Fruit fly (Drosophila melanogaster) whole organism, embryonic: ENCODE data around the gene EMC10.

Experiments
- Ada2b ChIP-seq: fragments of 200-800 bp; sonication (Bioruptor generic); IDR thresholded peaks from 2 replicates; pipeline ENCODE4 v1.3.6; 2022; ENCODE audit warnings: missing biosample characterization, missing genetic modification characterization
- CG10431 ChIP-seq: fragments of 200-800 bp; sonication (Bioruptor generic); optimal IDR thresholded peaks from 3 replicates; lab custom pipeline; 2018; ENCODE audit warnings: missing biosample characterization, mild to moderate bottlenecking, missing genetic modification characterization
- CG10979 ChIP-seq: fragments of 200-800 bp; sonication (Bioruptor generic); optimal IDR thresholded peaks from 2 replicates; lab custom pipeline; 2018; ENCODE audit warnings: missing biosample characterization, mild to moderate bottlenecking, missing genetic modification characterization, moderate library complexity
- CG11085 ChIP-seq: fragments of 200-800 bp; sonication (Bioruptor generic); IDR thresholded peaks from 2 replicates; pipeline ENCODE4 v1.3.6; 2022; ENCODE audit warnings: missing biosample characterization, missing genetic modification characterization
- CG11398 ChIP-seq: fragments of 200-800 bp; sonication (Bioruptor generic); optimal IDR thresholded peaks from 2 replicates; lab custom pipeline; 2016; ENCODE audit warnings: missing biosample characterization, missing genetic modification characterization
- CG11560 ChIP-seq: fragments of 200-800 bp; sonication (Bioruptor generic); IDR thresholded peaks from 3 replicates; pipeline ENCODE4 v1.3.6; 2022; ENCODE audit warnings: missing biosample characterization, missing genetic modification characterization
- CG11723 ChIP-seq: fragments of 200-800 bp; sonication (Bioruptor generic); optimal IDR thresholded peaks from 2 replicates; lab custom pipeline; 2017; ENCODE audit warnings: missing biosample characterization, mild to moderate bottlenecking, missing genetic modification characterization
- CG12391 ChIP-seq: fragments of 200-800 bp; sonication (Bioruptor generic); optimal IDR thresholded peaks from 3 replicates; lab custom pipeline; 2018; ENCODE audit warnings: missing biosample characterization, mild to moderate bottlenecking, missing genetic modification characterization, moderate library complexity
- CG13123 ChIP-seq: fragments of 200-800 bp; sonication (Bioruptor generic); optimal IDR thresholded peaks from 2 replicates; lab custom pipeline; 2016; ENCODE audit warnings: missing biosample characterization, missing genetic modification characterization
- CG14441 ChIP-seq: fragments of 200-800 bp; sonication (Bioruptor generic); IDR thresholded peaks from 2 replicates; pipeline ENCODE4 v1.3.6; 2022; ENCODE audit warnings: missing biosample characterization, missing genetic modification characterization
- CG14667 ChIP-seq: fragments of 200-800 bp; sonication (Bioruptor generic); IDR thresholded peaks from 2 replicates; pipeline ENCODE4 v1.3.6; 2022; ENCODE audit warnings: missing biosample characterization, missing genetic modification characterization
- CG14965 ChIP-seq: fragments of 200-800 bp; sonication (Bioruptor generic); optimal IDR thresholded peaks from 2 replicates; lab custom pipeline; 2016; ENCODE audit warnings: missing biosample characterization, missing genetic modification characterization, borderline replicate concordance
- CG17829 ChIP-seq: fragments of 200-800 bp; optimal IDR thresholded peaks from 2 replicates; lab custom pipeline; 2019; ENCODE audit warnings: missing biosample characterization, mild to moderate bottlenecking, missing genetic modification characterization, moderate library complexity
- CG18476 ChIP-seq: fragments of 200-800 bp; sonication (Bioruptor generic); optimal IDR thresholded peaks from 2 replicates; lab custom pipeline; 2016; ENCODE audit warnings: missing biosample characterization, mild to moderate bottlenecking, missing genetic modification characterization
- CG2120 ChIP-seq: fragments of 200-800 bp; sonication (Bioruptor generic); optimal IDR thresholded peaks from 3 replicates; lab custom pipeline; 2016; ENCODE audit warnings: missing biosample characterization, missing genetic modification characterization
- CG2875 ChIP-seq: fragments of 200-800 bp; sonication (Bioruptor generic); optimal IDR thresholded peaks from 2 replicates; lab custom pipeline; 2017; ENCODE audit warnings: missing biosample characterization, mild to moderate bottlenecking, missing genetic modification characterization, missing genetic modification reagents
- CG3065 ChIP-seq: fragments of 200-800 bp; sonication (Bioruptor generic); optimal IDR thresholded peaks from 2 replicates; lab custom pipeline; 2016; ENCODE audit warnings: missing biosample characterization, missing genetic modification characterization
- CG6765 ChIP-seq: fragments of 200-800 bp; sonication (Bioruptor generic); optimal IDR thresholded peaks from 3 replicates; lab custom pipeline; 2017; ENCODE audit warnings: missing biosample characterization, mild to moderate bottlenecking, missing genetic modification characterization
- CG6791 ChIP-seq: fragments of 200-800 bp; sonication (Bioruptor generic); IDR thresholded peaks from 3 replicates; pipeline ENCODE4 v1.3.6; 2022; ENCODE audit warnings: missing biosample characterization, missing genetic modification characterization; ENCODE audit not compliant: partially characterized antibody
- CG7745 ChIP-seq: fragments of 200-800 bp; sonication (Bioruptor generic); optimal IDR thresholded peaks from 2 replicates; lab custom pipeline; 2018; ENCODE audit warnings: missing biosample characterization, mild to moderate bottlenecking, missing genetic modification characterization, moderate library complexity
- CG7987 ChIP-seq: fragments of 200-800 bp; sonication (Bioruptor generic); optimal IDR thresholded peaks from 2 replicates; lab custom pipeline; 2018; ENCODE audit warnings: missing biosample characterization, mild to moderate bottlenecking, missing genetic modification characterization, moderate library complexity
- CG9876 ChIP-seq: fragments of 200-800 bp; sonication (Bioruptor generic); optimal IDR thresholded peaks from 2 replicates; lab custom pipeline; 2016; ENCODE audit warnings: missing biosample characterization, missing genetic modification characterization
- HLH4C ChIP-seq: fragments of 200-800 bp; sonication (Bioruptor generic); IDR thresholded peaks from 3 replicates; pipeline ENCODE4 v1.3.6; 2022; ENCODE audit warnings: missing biosample characterization, missing genetic modification characterization; ENCODE audit not compliant: partially characterized antibody
- Hr3 ChIP-seq: fragments of 200-800 bp; sonication (Bioruptor generic); optimal IDR thresholded peaks from 3 replicates; lab custom pipeline; 2016; ENCODE audit warnings: missing biosample characterization, missing genetic modification characterization
- Lim3 ChIP-seq: fragments of 200-800 bp; sonication (Bioruptor generic); IDR thresholded peaks from 2 replicates; pipeline ENCODE4 v1.3.6; 2022; ENCODE audit warnings: missing biosample characterization, missing genetic modification characterization
- NK7.1 ChIP-seq: fragments of 200-800 bp; sonication (Bioruptor generic); optimal IDR thresholded peaks from 3 replicates; lab custom pipeline; 2016; ENCODE audit warnings: missing biosample characterization, missing genetic modification characterization
- Optix ChIP-seq: fragments of 200-800 bp; sonication (Bioruptor generic); IDR thresholded peaks from 3 replicates; pipeline ENCODE4 v1.3.6; 2022; ENCODE audit warnings: missing biosample characterization, missing genetic modification characterization
- Sox102F ChIP-seq: fragments of 200-800 bp; sonication (Bioruptor generic); optimal IDR thresholded peaks from 2 replicates; lab custom pipeline; 2018; ENCODE audit warnings: missing biosample characterization, mild to moderate bottlenecking, missing genetic modification characterization, moderate library complexity
- Vsx1 ChIP-seq: fragments of 200-800 bp; sonication (Bioruptor generic); optimal IDR thresholded peaks from 2 replicates; lab custom pipeline; 2017; ENCODE audit warnings: missing biosample characterization, mild to moderate bottlenecking, missing genetic modification characterization, missing genetic modification reagents
- ara ChIP-seq: fragments of 200-800 bp; sonication (Bioruptor generic); IDR thresholded peaks from 2 replicates; pipeline ENCODE4 v1.3.6; 2022; ENCODE audit warnings: missing biosample characterization, missing genetic modification characterization
- esg ChIP-seq: fragments of 200-800 bp; sonication (Bioruptor generic); conservative IDR thresholded peaks from 2 replicates; pipeline ENCODE4 v1.3.6; 2022; ENCODE audit warnings: missing biosample characterization, missing genetic modification characterization
- gsb ChIP-seq: fragments of 200-800 bp; sonication (Bioruptor generic); IDR thresholded peaks from 2 replicates; pipeline ENCODE4 v1.3.6; 2022; ENCODE audit warnings: missing biosample characterization, missing genetic modification characterization
- ind ChIP-seq: fragments of 200-800 bp; sonication (Bioruptor generic); optimal IDR thresholded peaks from 3 replicates; lab custom pipeline; 2016; ENCODE audit warnings: missing biosample characterization, missing genetic modification characterization
- knrl ChIP-seq: fragments of 200-800 bp; sonication (Bioruptor generic); IDR thresholded peaks from 3 replicates; pipeline ENCODE4 v1.3.6; 2022; ENCODE audit warnings: missing biosample characterization, missing genetic modification characterization; ENCODE audit not compliant: partially characterized antibody
- lola ChIP-seq, 3 experiments: fragments of >200 bp in 2 of 3; fragments of 200-800 bp in 1 of 3; sonication (Bioruptor generic) in 1 of 3; optimal IDR thresholded peaks; 2 replicates each; lab custom pipeline; 2017 to 2019; ENCODE audit warnings: missing biosample characterization in 3 of 3, missing genetic modification characterization in 3 of 3, mild to moderate bottlenecking in 1 of 3, moderate library complexity in 1 of 3
- mld ChIP-seq: fragments of 200-800 bp; sonication (Bioruptor generic); IDR thresholded peaks from 3 replicates; pipeline ENCODE4 v1.3.6; 2022; ENCODE audit warnings: missing biosample characterization, missing genetic modification characterization; ENCODE audit not compliant: partially characterized antibody
- nau ChIP-seq: fragments of 200-800 bp; sonication (Bioruptor generic); optimal IDR thresholded peaks from 3 replicates; lab custom pipeline; 2017; ENCODE audit warnings: missing biosample characterization, mild to moderate bottlenecking, missing genetic modification characterization, missing genetic modification reagents
- nerfin-1 ChIP-seq: fragments of 200-800 bp; sonication (Bioruptor generic); optimal IDR thresholded peaks from 3 replicates; lab custom pipeline; 2019; ENCODE audit warnings: missing biosample characterization, mild to moderate bottlenecking, missing genetic modification characterization, moderate library complexity
- odd ChIP-seq: fragments of 200-800 bp; sonication (Bioruptor generic); optimal IDR thresholded peaks from 2 replicates; lab custom pipeline; 2017; ENCODE audit warnings: missing biosample characterization, mild to moderate bottlenecking, missing genetic modification characterization
- sc ChIP-seq, 3 experiments: fragments of >200 bp in 2 of 3; fragments of 200-800 bp in 1 of 3; sonication (Bioruptor generic) in 1 of 3; optimal IDR thresholded peaks; 2 replicates in 2 of 3; 3 replicates in 1 of 3; lab custom pipeline; 2017; ENCODE audit warnings: mild to moderate bottlenecking in 1 of 3, missing biosample characterization in 1 of 3, missing genetic modification characterization in 1 of 3, missing genetic modification reagents in 1 of 3
- sd ChIP-seq: fragments of 200-800 bp; sonication (Bioruptor generic); optimal IDR thresholded peaks from 3 replicates; lab custom pipeline; 2018; ENCODE audit warnings: missing biosample characterization, mild to moderate bottlenecking, missing genetic modification characterization, moderate library complexity
- sens-2 ChIP-seq: fragments of 200-800 bp; sonication (Bioruptor generic); IDR thresholded peaks from 2 replicates; pipeline ENCODE4 v1.3.6; 2022; ENCODE audit warnings: missing biosample characterization, missing genetic modification characterization
- slou ChIP-seq: fragments of 200-800 bp; sonication (Bioruptor generic); optimal IDR thresholded peaks from 3 replicates; lab custom pipeline; 2016; ENCODE audit warnings: missing biosample characterization, missing genetic modification characterization
- sqz ChIP-seq: fragments of 200-800 bp; sonication (Bioruptor generic); optimal IDR thresholded peaks from 3 replicates; lab custom pipeline; 2018; ENCODE audit warnings: missing biosample characterization, mild to moderate bottlenecking, missing genetic modification characterization
- toy ChIP-seq: fragments of 200-800 bp; sonication (Bioruptor generic); IDR thresholded peaks from 2 replicates; pipeline ENCODE4 v1.3.6; 2022; ENCODE audit warnings: missing biosample characterization, missing genetic modification characterization
- tup ChIP-seq: fragments of 200-800 bp; sonication (Bioruptor generic); optimal IDR thresholded peaks from 2 replicates; lab custom pipeline; 2016; ENCODE audit warnings: missing biosample characterization, mild to moderate bottlenecking, missing genetic modification characterization, moderate library complexity
- unpg ChIP-seq: fragments of 200-800 bp; sonication (Bioruptor generic); optimal IDR thresholded peaks from 3 replicates; lab custom pipeline; 2018; ENCODE audit warnings: missing biosample characterization, mild to moderate bottlenecking, missing genetic modification characterization, moderate library complexity
- vnd ChIP-seq: fragments of 200-800 bp; sonication (Bioruptor generic); IDR thresholded peaks from 3 replicates; pipeline ENCODE4 v1.3.6; 2022; ENCODE audit warnings: missing biosample characterization, missing genetic modification characterization; ENCODE audit not compliant: partially characterized antibody
- wek ChIP-seq: fragments of 200-800 bp; sonication (Bioruptor generic); optimal IDR thresholded peaks from 3 replicates; lab custom pipeline; 2018; ENCODE audit warnings: missing biosample characterization, mild to moderate bottlenecking, missing genetic modification characterization, moderate library complexity

EMC10 gene

DNA sequence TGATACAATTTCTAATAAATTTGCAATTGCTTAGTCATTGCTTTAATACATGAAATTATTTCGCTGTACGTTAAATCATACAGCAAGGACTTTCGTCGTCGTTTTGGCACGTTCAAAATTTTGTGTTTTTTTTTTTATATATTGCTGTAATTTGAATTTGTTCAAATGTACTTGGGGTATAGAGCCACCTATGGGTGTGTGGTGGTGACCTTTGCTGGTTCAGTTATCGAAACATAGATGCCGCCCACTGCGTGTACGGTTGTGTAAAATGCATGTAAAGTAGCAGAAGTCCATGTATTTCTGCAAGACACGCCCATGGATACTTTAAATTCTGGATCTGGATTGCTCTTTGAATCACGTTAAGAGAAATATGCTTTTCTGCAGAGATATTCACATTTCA lies 30.3 kb downstream of the EMC10 start (continued):
- TF ChIP-seq mld (GFP tag; lab: Robert Waterston, UW) (no peak), CG17829 (peak; percentile 51), nerfin-1 (no peak), CG2120 (GFP tag; lab: Kevin White, UChicago) (peak; percentile 64), CG14441 (GFP tag; lab: Robert Waterston, UW) (peak; percentile 57), toy (no peak), Vsx1 (GFP tag; lab: Kevin White, UChicago) (no peak), lola (GFP tag; optimal IDR thresholded peaks at IDR 0.05; lab: Kevin White, UChicago) (peak in 1 of 3 experiments; percentile 13), CG14965 (GFP tag; lab: Kevin White, UChicago) (peak; percentile 39), sens-2 (GFP tag; lab: Robert Waterston, UW) (no peak), gsb (GFP tag; lab: Robert Waterston, UW) (peak; percentile 41; the same call in 1 of the 2 replicates), Optix (GFP tag; lab: Robert Waterston, UW) (no peak), CG9876 (peak; percentile 75), CG18476 (GFP tag; lab: Kevin White, UChicago) (no peak), CG10979 (tag; lab: Kevin White, UChicago) (peak; percentile 84), ara (GFP tag; lab: Robert Waterston, UW) (no peak), ind (GFP tag; lab: Kevin White, UChicago) (peak; percentile 42), NK7.1 (GFP tag; lab: Kevin White, UChicago) (peak; percentile 1), CG11560 (tag; lab: Robert Waterston, UW) (no peak; the same call in 2 of the 3 replicates), CG6765 (GFP tag; lab: Kevin White, UChicago) (no peak), Sox102F (no peak), CG13123 (GFP tag; lab: Kevin White, UChicago) (no peak), CG11398 (GFP tag; lab: Kevin White, UChicago) (peak; percentile 32), nau (GFP tag; lab: Kevin White, UChicago) (no peak), HLH4C (0 out of 3 replicates have a peak, but pooled peaks have one; percentile 17), vnd (0 out of 3 replicates have a peak, but pooled peaks have one; percentile 48), unpg (GFP tag; lab: Kevin White, UChicago) (no peak), CG11723 (GFP tag; lab: Kevin White, UChicago) (no peak), CG2875 (GFP tag; lab: Kevin White, UChicago) (peak; percentile 40), Hr3 (peak; percentile 81), sqz (GFP tag; lab: Kevin White, UChicago) (peak; percentile 66), knrl (GFP tag; lab: Robert Waterston, UW) (peak; percentile 66; the same call in 2 of the 3 replicates), slou (GFP tag; lab: Kevin White, UChicago) (peak; percentile 1), CG14667 (GFP tag; lab: Robert Waterston, UW) (no peak), CG10431 (GFP tag; lab: Kevin White, UChicago) (peak; percentile 82), tup (GFP tag; lab: Kevin White, UChicago) (no peak), CG12391 (tag; lab: Kevin White, UChicago) (peak; percentile 24), CG6791 (GFP tag; lab: Robert Waterston, UW) (peak; percentile 77), esg (GFP tag; lab: Robert Waterston, UW) (no peak), sc (optimal IDR thresholded peaks at IDR 0.05; lab: Kevin White, UChicago) (no peak), sc (GFP tag; optimal IDR thresholded peaks at IDR 0.05; lab: Kevin White, UChicago) (no peak), Lim3 (no peak), CG3065 (peak; percentile 96), CG7987 (GFP tag; lab: Kevin White, UChicago) (no peak), odd (GFP tag; lab: Kevin White, UChicago) (no peak), Ada2b (GFP tag; lab: Robert Waterston, UW) (0 out of 2 replicates have a peak, but pooled peaks have one; percentile 16), sd (tag; lab: Kevin White, UChicago) (no peak), CG7745 (tag; lab: Kevin White, UChicago) (no peak), CG11085 (peak; percentile 42; the same call in 1 of the 2 replicates), wek (GFP tag; lab: Kevin White, UChicago) (no peak)
